Worm (Caenorhabditis elegans) whole organism, young adult: Measurements from ENCODE around the gene puf-11.

Experiments used
- C17E4.6 ChIP-seq: fragments of 200-800 bp; sonication (Bioruptor generic); IDR thresholded peaks from 2 replicates; pipeline ENCODE4 v1.3.6; 2022; ENCODE audit warnings: missing genetic modification reagents, missing genetic modification characterization, missing compliant biosample characterization
- F23B12.7 ChIP-seq: sonication (generic microtip); optimal IDR thresholded peaks from 2 replicates; lab custom pipeline; 2017; ENCODE audit warnings: missing genetic modification characterization, mild to moderate bottlenecking, missing compliant biosample characterization, antibody characterized with exemption, moderate library complexity; ENCODE audit not compliant: insufficient read depth
- F39B2.1 ChIP-seq: fragments of 200-800 bp; sonication (Bioruptor generic); IDR thresholded peaks from 2 replicates; pipeline ENCODE4 v1.3.6; 2022; ENCODE audit warnings: missing genetic modification reagents, missing genetic modification characterization, missing compliant biosample characterization
- F55B11.4 ChIP-seq: sonication (generic microtip); optimal IDR thresholded peaks from 2 replicates; lab custom pipeline; 2016; ENCODE audit warnings: missing compliant biosample characterization, missing genetic modification characterization, borderline replicate concordance; ENCODE audit not compliant: insufficient read depth
- T07F8.4 ChIP-seq: sonication (generic microtip); optimal IDR thresholded peaks from 2 replicates; lab custom pipeline; 2016; ENCODE audit warnings: mild to moderate bottlenecking, missing genetic modification characterization, moderate library complexity, missing compliant biosample characterization
- T26A5.8 ChIP-seq: sonication (generic microtip); optimal IDR thresholded peaks from 2 replicates; lab custom pipeline; 2016; ENCODE audit warnings: missing genetic modification characterization, missing compliant biosample characterization
- ZK185.1 ChIP-seq: sonication (generic microtip); optimal IDR thresholded peaks from 2 replicates; lab custom pipeline; 2016; ENCODE audit warnings: mild to moderate bottlenecking, missing genetic modification characterization, missing compliant biosample characterization; ENCODE audit not compliant: poor library complexity, severe bottlenecking
- aptf-3 ChIP-seq: fragments of 200-800 bp; sonication (Bioruptor generic); IDR thresholded peaks from 2 replicates; pipeline ENCODE4 v1.3.6; 2022; ENCODE audit warnings: missing genetic modification characterization, missing compliant biosample characterization
- athp-1 ChIP-seq: sonication (generic microtip); optimal IDR thresholded peaks from 2 replicates; lab custom pipeline; 2017; ENCODE audit warnings: mild to moderate bottlenecking, missing genetic modification characterization, missing compliant biosample characterization
- attf-6 ChIP-seq: fragments of 200-800 bp; sonication (Bioruptor generic); IDR thresholded peaks from 2 replicates; pipeline ENCODE4 v1.3.6; 2022; ENCODE audit warnings: missing genetic modification reagents, missing genetic modification characterization, missing compliant biosample characterization
- cebp-1 ChIP-seq, 2 experiments: fragments of 200-800 bp in 1 of 2; sonication (Bioruptor generic) in 1 of 2; sonication (generic microtip) in 1 of 2; IDR thresholded peaks in 1 of 2; optimal IDR thresholded peaks in 1 of 2; 2 replicates each; pipeline versions ENCODE4 v1.3.6 to Lab custom; 2017 to 2022; ENCODE audit warnings: missing compliant biosample characterization in 2 of 2, missing genetic modification characterization in 2 of 2, mild to moderate bottlenecking in 1 of 2, missing genetic modification reagents in 1 of 2, moderate library complexity in 1 of 2
- cebp-2 ChIP-seq: fragments of 200-800 bp; sonication (Bioruptor generic); IDR thresholded peaks from 2 replicates; pipeline ENCODE4 v1.3.6; 2022; ENCODE audit warnings: missing genetic modification characterization, missing compliant biosample characterization
- ceh-79 ChIP-seq: sonication (generic microtip); optimal IDR thresholded peaks from 2 replicates; lab custom pipeline; 2017; ENCODE audit warnings: mild to moderate bottlenecking, missing genetic modification characterization, missing compliant biosample characterization
- ceh-91 ChIP-seq: fragments of 200-800 bp; sonication (Bioruptor generic); IDR thresholded peaks from 2 replicates; pipeline ENCODE4 v1.3.6; 2022; ENCODE audit warnings: missing genetic modification reagents, missing genetic modification characterization, missing compliant biosample characterization
- chd-7 ChIP-seq: sonication (generic microtip); optimal IDR thresholded peaks from 2 replicates; lab custom pipeline; 2016; ENCODE audit warnings: mild to moderate bottlenecking, missing genetic modification characterization, moderate library complexity, missing compliant biosample characterization
- dox-1 ChIP-seq: fragments of 200-800 bp; sonication (Bioruptor generic); IDR thresholded peaks from 2 replicates; pipeline ENCODE4 v1.3.6; 2022; ENCODE audit warnings: missing genetic modification reagents, missing genetic modification characterization, missing compliant biosample characterization
- efl-1 ChIP-seq: fragments of 150-350 bp; optimal IDR thresholded peaks from 2 replicates; lab custom pipeline; 2014; ENCODE audit warnings: missing biosample characterization, missing genetic modification reagents, missing genetic modification characterization
- egl-44 ChIP-seq: fragments of 200-800 bp; sonication (Bioruptor generic); IDR thresholded peaks from 2 replicates; pipeline ENCODE4 v1.3.6; 2022; ENCODE audit warnings: missing genetic modification reagents, missing genetic modification characterization, missing compliant biosample characterization
- egrh-3 ChIP-seq: fragments of 200-800 bp; sonication (Bioruptor generic); IDR thresholded peaks from 2 replicates; pipeline ENCODE4 v1.3.6; 2022; ENCODE audit warnings: missing genetic modification reagents, missing genetic modification characterization, missing compliant biosample characterization
- him-1 ChIP-seq: sonication (generic microtip); optimal IDR thresholded peaks from 2 replicates; lab custom pipeline; 2016; ENCODE audit warnings: missing genotype, missing genetic modification reagents, missing genetic modification characterization, missing compliant biosample characterization
- lin-35 ChIP-seq, 3 experiments: fragments of 150-350 bp in 2 of 3; sonication (generic microtip) in 1 of 3; optimal IDR thresholded peaks; 2 replicates each; lab custom pipeline; 2014 to 2018; ENCODE audit warnings: missing biosample characterization in 3 of 3, missing genetic modification characterization in 3 of 3, missing genetic modification reagents in 3 of 3
- lin-40 ChIP-seq: sonication (generic microtip); optimal IDR thresholded peaks from 2 replicates; lab custom pipeline; 2016; ENCODE audit warnings: missing genetic modification characterization, mild to moderate bottlenecking, missing compliant biosample characterization, missing genotype, missing genetic modification reagents
- lsy-27 ChIP-seq: sonication (generic microtip); optimal IDR thresholded peaks from 2 replicates; lab custom pipeline; 2017; ENCODE audit warnings: missing genetic modification characterization, mild to moderate bottlenecking, missing compliant biosample characterization, antibody characterized with exemption, missing genotype, borderline replicate concordance; ENCODE audit not compliant: insufficient read depth
- madf-3 ChIP-seq: fragments of 200-800 bp; sonication (Bioruptor generic); IDR thresholded peaks from 2 replicates; pipeline ENCODE4 v1.3.6; 2022; ENCODE audit warnings: missing genetic modification reagents, missing genetic modification characterization, missing compliant biosample characterization
- mxl-1 ChIP-seq: sonication (generic microtip); optimal IDR thresholded peaks from 2 replicates; lab custom pipeline; 2016; ENCODE audit warnings: missing genetic modification characterization, missing compliant biosample characterization
- nfya-1 ChIP-seq: sonication (generic microtip); optimal IDR thresholded peaks from 2 replicates; lab custom pipeline; 2017; ENCODE audit warnings: antibody characterized with exemption, missing compliant biosample characterization, missing genetic modification characterization, borderline replicate concordance; ENCODE audit not compliant: insufficient read depth
- nhr-120 ChIP-seq: fragments of 200-800 bp; sonication (Bioruptor generic); IDR thresholded peaks from 2 replicates; pipeline ENCODE4 v1.3.6; 2022; ENCODE audit warnings: missing genetic modification characterization, missing compliant biosample characterization
- nhr-80 ChIP-seq: sonication (generic microtip); optimal IDR thresholded peaks from 2 replicates; lab custom pipeline; 2016; ENCODE audit warnings: missing genetic modification characterization, missing compliant biosample characterization
- pha-4 ChIP-seq: fragments of 150-350 bp; sonication (generic microtip); optimal IDR thresholded peaks from 2 replicates; lab custom pipeline; 2014; ENCODE audit warnings: missing biosample characterization, missing genetic modification reagents, missing genetic modification characterization
- rpc-1 ChIP-seq, 2 experiments: fragments of 150-350 bp in 1 of 2; sonication (generic microtip) in 1 of 2; optimal IDR thresholded peaks; 2 replicates each; lab custom pipeline; 2014 to 2018; ENCODE audit warnings: missing biosample characterization in 1 of 2, missing genetic modification characterization in 1 of 2, missing genetic modification reagents in 1 of 2, missing genotype in 1 of 2
- sea-2 ChIP-seq: fragments of 200-800 bp; sonication (Bioruptor generic); IDR thresholded peaks from 2 replicates; pipeline ENCODE4 v1.3.6; 2022; ENCODE audit warnings: missing genetic modification characterization, missing compliant biosample characterization
- somi-1 ChIP-seq: fragments of 200-800 bp; sonication (Bioruptor generic); optimal IDR thresholded peaks from 2 replicates; lab custom pipeline; 2018; ENCODE audit warnings: mild to moderate bottlenecking, missing genetic modification characterization, missing compliant biosample characterization
- sptf-2 ChIP-seq: fragments of 200-800 bp; sonication (Bioruptor generic); optimal IDR thresholded peaks from 2 replicates; lab custom pipeline; 2018; ENCODE audit warnings: mild to moderate bottlenecking, missing genetic modification characterization, missing compliant biosample characterization
- tlf-1 ChIP-seq: fragments of 200-800 bp; sonication (Bioruptor generic); optimal IDR thresholded peaks from 2 replicates; lab custom pipeline; 2018; ENCODE audit warnings: mild to moderate bottlenecking, missing genetic modification characterization, missing compliant biosample characterization
- zfh-2 ChIP-seq: fragments of 200-800 bp; sonication (Bioruptor generic); conservative IDR thresholded peaks from 2 replicates; pipeline ENCODE4 v1.3.6; 2022; ENCODE audit warnings: missing genetic modification reagents, missing genetic modification characterization, missing compliant biosample characterization
- ztf-26 ChIP-seq: sonication (generic microtip); optimal IDR thresholded peaks from 2 replicates; lab custom pipeline; 2017; ENCODE audit warnings: missing genetic modification characterization, missing compliant biosample characterization

Gene puf-11

ce11 chrIV:6377335-6378069 lies 43.9 kb upstream of the puf-11 start:
- TF ChIP-seq ztf-26 (tag; lab: Kevin White, UChicago) (no peak), attf-6 (GFP tag; lab: Robert Waterston, UW) (no peak), ceh-79 (no peak), lin-40 (tag; lab: Kevin White, UChicago) (no peak), zfh-2 (GFP tag; lab: Robert Waterston, UW) (peak; percentile 88), cebp-2 (GFP tag; lab: Robert Waterston, UW) (no peak), C17E4.6 (GFP tag; lab: Robert Waterston, UW) (no peak), lin-35 (GFP tag; optimal IDR thresholded peaks at IDR 0.05; lab: Kevin White, UChicago) (no peak), ceh-91 (no peak), egrh-3 (GFP tag; lab: Robert Waterston, UW) (peak; percentile 61; the same call in 1 of the 2 replicates), F55B11.4 (tag; lab: Kevin White, UChicago) (no peak)

- TF ChIP-seq athp-1 (no peak), madf-3 (GFP tag; lab: Robert Waterston, UW) (no peak), T26A5.8 (tag; lab: Kevin White, UChicago) (no peak), cebp-1 (GFP tag; IDR thresholded peaks at IDR 0.05; lab: Robert Waterston, UW) (no peak), cebp-1 (tag; optimal IDR thresholded peaks at IDR 0.05; lab: Kevin White, UChicago) (no peak), aptf-3 (no peak), F23B12.7 (tag; lab: Kevin White, UChicago) (no peak), lsy-27 (tag; lab: Kevin White, UChicago) (no peak), sptf-2 (GFP tag; lab: Kevin White, UChicago) (no peak), efl-1 (GFP tag; lab: Kevin White, UChicago) (no peak), ZK185.1 (no peak), nhr-80 (tag; lab: Kevin White, UChicago) (no peak), somi-1 (GFP tag; lab: Kevin White, UChicago) (no peak), sea-2 (GFP tag; lab: Robert Waterston, UW) (no peak), nhr-120 (GFP tag; lab: Robert Waterston, UW) (no peak), dox-1 (GFP tag; lab: Robert Waterston, UW) (no peak), pha-4 (tag; lab: Kevin White, UChicago) (no peak), nfya-1 (no peak), rpc-1 (optimal IDR thresholded peaks at IDR 0.05; lab: Kevin White, UChicago) (no peak), rpc-1 (tag; optimal IDR thresholded peaks at IDR 0.05; lab: Kevin White, UChicago) (no peak)
These were observed 43.0 kb upstream of the puf-11 start for ce11 chrIV:6378398-6378797.

ce11 chrIV:6383970-6384369 lies 37.4 kb upstream of the puf-11 start, which contains the start of gene shl-1:
TSS of gene shl-1 (minus strand) at chrIV:6384070.
- TF ChIP-seq tlf-1 (GFP tag; lab: Kevin White, UChicago) = no peak
- no peak for TF ChIP-seq him-1 (tag; lab: Kevin White, UChicago)
- TF ChIP-seq T07F8.4 (tag; lab: Kevin White, UChicago) = no peak

- TF ChIP-seq sptf-2 (GFP tag; lab: Kevin White, UChicago) (no peak), mxl-1 (tag; lab: Kevin White, UChicago) (no peak), F39B2.1 (no peak), egl-44 (GFP tag; lab: Robert Waterston, UW) (no peak), chd-7 (tag; lab: Kevin White, UChicago) (no peak)
These were observed 36.4 kb upstream of the puf-11 start for ce11 chrIV:6385010-6385409.
